Fruit fly (Drosophila melanogaster): ENCODE results near the gene Alg10.
A peak's percentile ranks its signal among the peaks of the same experiment; 100 is the strongest.

The Alg10 gene

dm6 chr3L:11119901-11120418 is 44.8 kb upstream of the Alg10 start (continued):
- TF ChIP-seq CG5245 (GFP tag; optimal IDR thresholded peaks at IDR 0.05) (no peak), cwo (GFP tag; optimal IDR thresholded peaks at IDR 0.05) (no peak), Fer3 (tag; optimal IDR thresholded peaks at IDR 0.05) (no peak), gem (tag; optimal IDR thresholded peaks at IDR 0.05) (no peak), shn (GFP tag; optimal IDR thresholded peaks at IDR 0.05) (no peak), wor (GFP tag; IDR thresholded peaks at IDR 0.05) (no peak), CG31441 (GFP tag; IDR thresholded peaks at IDR 0.05) (no peak), org-1 (GFP tag; optimal IDR thresholded peaks at IDR 0.05) (peak; percentile 66), lov (optimal IDR thresholded peaks at IDR 0.05) (no peak), lov (GFP tag; IDR thresholded peaks at IDR 0.05) (no peak), dm (GFP tag; optimal IDR thresholded peaks at IDR 0.05) (no peak), pb (GFP tag; optimal IDR thresholded peaks at IDR 0.05) (no peak), Elba2 (GFP tag; optimal IDR thresholded peaks at IDR 0.05) (peak; percentile 51), bigmax (GFP tag; optimal IDR thresholded peaks at IDR 0.05) (no peak), CG8478 (optimal IDR thresholded peaks at IDR 0.05) (peak; percentile 88), pum (GFP tag; optimal IDR thresholded peaks at IDR 0.05) (no peak), HHEX (GFP tag; optimal IDR thresholded peaks at IDR 0.05) (peak; percentile 39), Hand (GFP tag; optimal IDR thresholded peaks at IDR 0.05) (no peak), CG9932 (GFP tag; IDR thresholded peaks at IDR 0.05) (0 out of 2 replicates have a peak, but pooled peaks have one; percentile 6), CG12744 (GFP tag; optimal IDR thresholded peaks at IDR 0.05) (no peak), CG15601 (tag; optimal IDR thresholded peaks at IDR 0.05) (peak; percentile 65), slp2 (GFP tag; optimal IDR thresholded peaks at IDR 0.05) (no peak), CG11504 (tag; optimal IDR thresholded peaks at IDR 0.05) (no peak), CG14441 (GFP tag; IDR thresholded peaks at IDR 0.05) (no peak), kah (GFP tag; optimal IDR thresholded peaks at IDR 0.05) (peak; percentile 60), corto (GFP tag; optimal IDR thresholded peaks at IDR 0.05) (peak; percentile 63), CG10565 (GFP tag; optimal IDR thresholded peaks at IDR 0.05) (no peak), inv (GFP tag; IDR thresholded peaks at IDR 0.05; ENCODE audit: partially characterized antibody) (no peak), CG8944 (GFP tag; optimal IDR thresholded peaks at IDR 0.05) (no peak), CG7271 (tag; optimal IDR thresholded peaks at IDR 0.05) (peak; percentile 33), eve (GFP tag; optimal IDR thresholded peaks at IDR 0.05) (no peak), CG3726 (GFP tag; IDR thresholded peaks at IDR 0.05) (no peak), CG17328 (GFP tag; IDR thresholded peaks at IDR 0.05) (0 out of 2 replicates have a peak, but pooled peaks have one; percentile 20), CG31224 (GFP tag; IDR thresholded peaks at IDR 0.05) (no peak), CG1602 (GFP tag; optimal IDR thresholded peaks at IDR 0.05) (no peak), rib (GFP tag; IDR thresholded peaks at IDR 0.05) (peak; percentile 63), sima (GFP tag; optimal IDR thresholded peaks at IDR 0.05) (no peak), CG4730 (GFP tag; IDR thresholded peaks at IDR 0.05) (no peak), phol (tag; optimal IDR thresholded peaks at IDR 0.05) (no peak), gce (GFP tag; IDR thresholded peaks at IDR 0.05) (no peak), disco-r (GFP tag; optimal IDR thresholded peaks at IDR 0.05) (no peak), CG9797 (GFP tag; optimal IDR thresholded peaks at IDR 0.05) (no peak), CG11560 (tag; IDR thresholded peaks at IDR 0.05) (no peak), pzg (GFP tag; optimal IDR thresholded peaks at IDR 0.05) (peak; percentile 8), CG2712 (tag; optimal IDR thresholded peaks at IDR 0.05) (no peak), nerfin-2 (GFP tag; IDR thresholded peaks at IDR 0.05; ENCODE audit: partially characterized antibody) (no peak), Dfd (GFP tag; optimal IDR thresholded peaks at IDR 0.05) (no peak), Atf6 (GFP tag; IDR thresholded peaks at IDR 0.05) (peak; percentile 59; the same call in 1 of the 2 replicates), Sox100B (GFP tag; optimal IDR thresholded peaks at IDR 0.05) (peak; percentile 10), schlank (tag; optimal IDR thresholded peaks at IDR 0.05) (peak; percentile 59), Oli (tag; optimal IDR thresholded peaks at IDR 0.05) (no peak), ttk (GFP tag; IDR thresholded peaks at IDR 0.05) (no peak)

Measured in whole organism, embryonic.